Worm (Caenorhabditis elegans) whole organism, midembryonic: ENCODE measurements around the gene nol-9.
"Not testable (repeated sequence)": the region's sequence is repeated elsewhere in the genome, so short reads cannot be mapped to it uniquely, and the experiment has no call there.

ENCODE experiments used
- T22C8.4 ChIP-seq: fragments of 200-800 bp; sonication (Bioruptor generic); IDR thresholded peaks from 2 replicates; pipeline ENCODE4 v1.3.6; 2022; ENCODE audit warnings: missing genetic modification characterization, missing compliant biosample characterization
- cog-1 ChIP-seq: sonication (generic microtip); optimal IDR thresholded peaks from 2 replicates; lab custom pipeline; 2016; ENCODE audit warnings: missing genetic modification characterization, missing compliant biosample characterization
- flt-1 ChIP-seq: fragments of 200-800 bp; sonication (Bioruptor generic); IDR thresholded peaks from 2 replicates; pipeline ENCODE4 v1.3.6; 2022; ENCODE audit warnings: missing genetic modification characterization, missing compliant biosample characterization
- klf-2 ChIP-seq: fragments of 200-800 bp; sonication (Bioruptor generic); conservative IDR thresholded peaks from 2 replicates; pipeline ENCODE4 v1.3.6; 2022; ENCODE audit warnings: missing genetic modification reagents, missing genetic modification characterization, missing compliant biosample characterization
- med-1 ChIP-seq: sonication (generic microtip); optimal IDR thresholded peaks from 2 replicates; lab custom pipeline; 2017; ENCODE audit warnings: missing genetic modification characterization, mild to moderate bottlenecking, missing compliant biosample characterization, antibody characterized with exemption, missing genetic modification reagents; ENCODE audit not compliant: insufficient read depth
- ref-1 ChIP-seq: fragments of 200-800 bp; sonication (Bioruptor generic); conservative IDR thresholded peaks from 2 replicates; pipeline ENCODE4 v1.3.6; 2022; ENCODE audit warnings: missing genetic modification reagents, missing genetic modification characterization, missing compliant biosample characterization
- tab-1 ChIP-seq: fragments of 200-800 bp; sonication (Bioruptor generic); IDR thresholded peaks from 2 replicates; pipeline ENCODE4 v1.3.6; 2022; ENCODE audit warnings: missing genetic modification characterization, missing compliant biosample characterization
- ztf-23 ChIP-seq: fragments of 200-800 bp; sonication (Bioruptor generic); IDR thresholded peaks from 2 replicates; pipeline ENCODE4 v1.3.6; 2022; ENCODE audit warnings: missing genetic modification reagents, missing genetic modification characterization, missing compliant biosample characterization
- ztf-29 ChIP-seq: fragments of 200-800 bp; sonication (Bioruptor generic); IDR thresholded peaks from 2 replicates; pipeline ENCODE4 v1.3.6; 2022; ENCODE audit warnings: missing genetic modification reagents, missing genetic modification characterization, missing compliant biosample characterization

ce11 chrIV:13463889-13464288 is 41.6 kb downstream of the nol-9 start:
- TF ChIP-seq flt-1 (GFP tag; lab: Robert Waterston, UW) (peak; percentile 89), ref-1 (GFP tag; lab: Robert Waterston, UW) (peak; percentile 50; the same call in 1 of the 2 replicates)
- TF ChIP-seq ztf-29; T22C8.4 (GFP tag; lab: Robert Waterston, UW); tab-1 (GFP tag; lab: Robert Waterston, UW); ztf-23; med-1 (GFP tag; lab: Kevin White, UChicago); cog-1 (tag; lab: Kevin White, UChicago); klf-2 (GFP tag; lab: Robert Waterston, UW): not testable (repeated sequence)
